Worm (Caenorhabditis elegans) whole organism, L1 larva: ENCODE data around the gene got-2.2.

Source experiments
- C04F5.9 ChIP-seq: sonication (generic microtip); optimal IDR thresholded peaks from 2 replicates; lab custom pipeline; 2016; ENCODE audit warnings: missing genetic modification characterization, missing compliant biosample characterization
- C16A3.4 ChIP-seq: fragments of 150-350 bp; optimal IDR thresholded peaks from 2 replicates; lab custom pipeline; 2014; ENCODE audit warnings: missing biosample characterization, missing genetic modification characterization
- C34B4.2 ChIP-seq: sonication (generic microtip); optimal IDR thresholded peaks from 2 replicates; lab custom pipeline; 2017; ENCODE audit warnings: mild to moderate bottlenecking, missing genetic modification characterization, missing compliant biosample characterization
- F16B12.6 ChIP-seq: fragments of 150-350 bp; optimal IDR thresholded peaks from 2 replicates; lab custom pipeline; 2014; ENCODE audit warnings: missing biosample characterization, missing genetic modification characterization
- Y116A8C.19 ChIP-seq: sonication (generic microtip); optimal IDR thresholded peaks from 2 replicates; lab custom pipeline; 2016; ENCODE audit warnings: missing compliant biosample characterization, missing genetic modification characterization, borderline replicate concordance
- aha-1 ChIP-seq: fragments of 150-350 bp; optimal IDR thresholded peaks from 2 replicates; lab custom pipeline; 2014; ENCODE audit warnings: missing biosample characterization, missing genetic modification characterization
- aly-2 ChIP-seq: fragments of 150-350 bp; optimal IDR thresholded peaks from 2 replicates; lab custom pipeline; 2014; ENCODE audit warnings: missing biosample characterization, missing genetic modification characterization
- ama-1 ChIP-seq: fragments of 150-350 bp; optimal IDR thresholded peaks from 2 replicates; lab custom pipeline; 2014
- blmp-1 ChIP-seq: fragments of 150-350 bp; optimal IDR thresholded peaks from 2 replicates; lab custom pipeline; 2014; ENCODE audit warnings: missing biosample characterization, missing genetic modification characterization
- ceh-82 ChIP-seq, 3 experiments: fragments of 150-350 bp in 1 of 3; sonication (generic microtip) in 2 of 3; optimal IDR thresholded peaks; 2 replicates each; lab custom pipeline; 2014 to 2017; ENCODE audit warnings: missing biosample characterization in 3 of 3, missing genetic modification characterization in 3 of 3
- ceh-88 ChIP-seq: fragments of 200-800 bp; sonication (Bioruptor generic); IDR thresholded peaks from 2 replicates; pipeline ENCODE4 v1.3.6; 2022; ENCODE audit warnings: missing genetic modification characterization, missing compliant biosample characterization
- ceh-90 ChIP-seq: sonication (generic microtip); optimal IDR thresholded peaks from 2 replicates; lab custom pipeline; 2016; ENCODE audit warnings: missing genetic modification characterization, missing compliant biosample characterization
- dsc-1 ChIP-seq: sonication (generic microtip); optimal IDR thresholded peaks from 2 replicates; lab custom pipeline; 2016; ENCODE audit warnings: mild to moderate bottlenecking, missing genetic modification characterization, missing compliant biosample characterization
- efl-1 ChIP-seq, 4 experiments: fragments of 150-350 bp; optimal IDR thresholded peaks in 3 of 4; peaks in 1 of 4; 1 replicate in 1 of 4; 2 replicates in 3 of 4; lab custom pipeline; 2014; ENCODE audit warnings: missing biosample characterization in 2 of 4, missing genetic modification characterization in 2 of 4, missing genetic modification reagents in 2 of 4
- egl-13 ChIP-seq: sonication (generic microtip); optimal IDR thresholded peaks from 2 replicates; lab custom pipeline; 2016; ENCODE audit warnings: missing genotype, missing genetic modification reagents, missing genetic modification characterization, missing compliant biosample characterization
- egl-27 ChIP-seq, 2 experiments: fragments of 150-350 bp in 1 of 2; sonication (generic microtip); optimal IDR thresholded peaks; 3 replicates each; lab custom pipeline; 2017 to 2018; ENCODE audit warnings: missing biosample characterization in 2 of 2, missing genetic modification characterization in 2 of 2, missing genetic modification reagents in 2 of 2
- elt-2 ChIP-seq: sonication (generic microtip); optimal IDR thresholded peaks from 2 replicates; lab custom pipeline; 2016; ENCODE audit warnings: missing genetic modification characterization, mild to moderate bottlenecking, inconsistent platforms, missing compliant biosample characterization, missing genetic modification reagents
- fkh-4 ChIP-seq: sonication (generic microtip); optimal IDR thresholded peaks from 2 replicates; lab custom pipeline; 2016; ENCODE audit warnings: missing compliant biosample characterization, missing genetic modification characterization, borderline replicate concordance
- fkh-8 ChIP-seq: sonication (generic microtip); optimal IDR thresholded peaks from 2 replicates; lab custom pipeline; 2016; ENCODE audit warnings: mild to moderate bottlenecking, missing genetic modification characterization, missing compliant biosample characterization
- fos-1 ChIP-seq: fragments of 150-350 bp; optimal IDR thresholded peaks from 2 replicates; lab custom pipeline; 2014; ENCODE audit warnings: missing biosample characterization, missing genetic modification characterization
- grh-1 ChIP-seq: fragments of 200-800 bp; sonication (Bioruptor generic); IDR thresholded peaks from 2 replicates; pipeline ENCODE4 v1.3.6; 2022; ENCODE audit warnings: missing genetic modification reagents, missing genetic modification characterization, missing compliant biosample characterization
- hlh-17 ChIP-seq: fragments of 200-800 bp; sonication (Bioruptor generic); optimal IDR thresholded peaks from 2 replicates; lab custom pipeline; 2018; ENCODE audit warnings: missing genetic modification characterization, mild to moderate bottlenecking, missing compliant biosample characterization, moderate library complexity, borderline replicate concordance
- hlh-4 ChIP-seq: sonication (generic microtip); optimal IDR thresholded peaks from 2 replicates; lab custom pipeline; 2016; ENCODE audit warnings: mild to moderate bottlenecking, missing genetic modification characterization, missing compliant biosample characterization
- isw-1 ChIP-seq: fragments of 200-800 bp; sonication (Bioruptor generic); IDR thresholded peaks from 2 replicates; pipeline ENCODE4 v1.3.6; 2022; ENCODE audit warnings: missing genetic modification characterization, missing compliant biosample characterization
- lin-13 ChIP-seq: fragments of 150-350 bp; optimal IDR thresholded peaks from 2 replicates; lab custom pipeline; 2014; ENCODE audit warnings: missing biosample characterization, missing genetic modification reagents, missing genetic modification characterization
- lin-14 ChIP-seq: fragments of 200-800 bp; sonication (Bioruptor generic); optimal IDR thresholded peaks from 2 replicates; lab custom pipeline; 2018; ENCODE audit warnings: mild to moderate bottlenecking, missing genetic modification characterization, moderate library complexity, missing compliant biosample characterization
- lin-35 ChIP-seq, 2 experiments: fragments of 150-350 bp; optimal IDR thresholded peaks; 2 replicates each; lab custom pipeline; 2014; ENCODE audit warnings: missing biosample characterization in 2 of 2, missing genetic modification characterization in 2 of 2, missing genetic modification reagents in 2 of 2
- lsy-2 ChIP-seq, 2 experiments: fragments of 150-350 bp; optimal IDR thresholded peaks; 2 replicates each; lab custom pipeline; 2014; ENCODE audit warnings: missing biosample characterization in 2 of 2, missing genetic modification characterization in 2 of 2
- mef-2 ChIP-seq: fragments of 150-350 bp; optimal IDR thresholded peaks from 2 replicates; lab custom pipeline; 2014; ENCODE audit warnings: missing biosample characterization, missing genetic modification characterization
- mep-1 ChIP-seq: fragments of 150-350 bp; optimal IDR thresholded peaks from 2 replicates; lab custom pipeline; 2014; ENCODE audit warnings: missing biosample characterization, missing genetic modification characterization
- nhr-12 ChIP-seq: sonication (generic microtip); optimal IDR thresholded peaks from 2 replicates; lab custom pipeline; 2017; ENCODE audit warnings: missing biosample characterization, missing genetic modification characterization
- nhr-20 ChIP-seq: sonication (generic microtip); optimal IDR thresholded peaks from 2 replicates; lab custom pipeline; 2016; ENCODE audit warnings: mild to moderate bottlenecking, missing genetic modification characterization, missing compliant biosample characterization
- nhr-237 ChIP-seq: fragments of 150-350 bp; optimal IDR thresholded peaks from 2 replicates; lab custom pipeline; 2014; ENCODE audit warnings: missing biosample characterization, missing genetic modification characterization
- nhr-28 ChIP-seq: fragments of 150-350 bp; optimal IDR thresholded peaks from 2 replicates; lab custom pipeline; 2014; ENCODE audit warnings: missing biosample characterization, missing genetic modification characterization
- nhr-76 ChIP-seq: sonication (generic microtip); optimal IDR thresholded peaks from 2 replicates; lab custom pipeline; 2017; ENCODE audit warnings: missing biosample characterization, missing genetic modification characterization
- nhr-77 ChIP-seq: fragments of 150-350 bp; optimal IDR thresholded peaks from 2 replicates; lab custom pipeline; 2014; ENCODE audit warnings: missing biosample characterization, missing genetic modification characterization
- nhr-85 ChIP-seq: sonication (generic microtip); peaks from one replicate; lab custom pipeline; 2016; ENCODE audit warnings: missing genetic modification characterization, inconsistent platforms, missing compliant biosample characterization
- nhr-90 ChIP-seq: sonication (generic microtip); optimal IDR thresholded peaks from 2 replicates; lab custom pipeline; 2016; ENCODE audit warnings: mild to moderate bottlenecking, missing genetic modification characterization, missing compliant biosample characterization; ENCODE audit not compliant: poor library complexity
- pqm-1 ChIP-seq: sonication (generic microtip); optimal IDR thresholded peaks from 3 replicates; lab custom pipeline; 2017; ENCODE audit warnings: missing biosample characterization, missing genetic modification characterization
- rnt-1 ChIP-seq: sonication (generic microtip); optimal IDR thresholded peaks from 2 replicates; lab custom pipeline; 2016; ENCODE audit warnings: mild to moderate bottlenecking, missing genetic modification characterization, moderate library complexity, missing compliant biosample characterization
- skn-1 ChIP-seq: fragments of 150-350 bp; optimal IDR thresholded peaks from 2 replicates; lab custom pipeline; 2014; ENCODE audit warnings: missing biosample characterization, missing genetic modification characterization
- snpc-4 ChIP-seq: fragments of 150-350 bp; optimal IDR thresholded peaks from 2 replicates; lab custom pipeline; 2014; ENCODE audit warnings: missing biosample characterization, missing genetic modification characterization
- sox-4 ChIP-seq: sonication (generic microtip); optimal IDR thresholded peaks from 2 replicates; lab custom pipeline; 2016; ENCODE audit warnings: missing genetic modification characterization, missing compliant biosample characterization
- swsn-7 ChIP-seq: sonication (generic microtip); optimal IDR thresholded peaks from 2 replicates; lab custom pipeline; 2016; ENCODE audit warnings: missing genetic modification characterization, missing compliant biosample characterization
- tbx-2 ChIP-seq: sonication (generic microtip); optimal IDR thresholded peaks from 2 replicates; lab custom pipeline; 2016; ENCODE audit warnings: missing genetic modification characterization, missing compliant biosample characterization
- unc-130 ChIP-seq: fragments of 150-350 bp; optimal IDR thresholded peaks from 2 replicates; lab custom pipeline; 2017; ENCODE audit warnings: missing biosample characterization, missing genetic modification characterization, inconsistent platforms
- unc-30 ChIP-seq: sonication (generic microtip); optimal IDR thresholded peaks from 2 replicates; lab custom pipeline; 2017; ENCODE audit warnings: missing biosample characterization, missing genetic modification characterization
- unc-98 ChIP-seq: fragments of 200-800 bp; sonication (Bioruptor generic); IDR thresholded peaks from 2 replicates; pipeline ENCODE4 v1.3.6; 2022; ENCODE audit warnings: missing genetic modification characterization, missing compliant biosample characterization
- vab-15 ChIP-seq: sonication (generic microtip); optimal IDR thresholded peaks from 2 replicates; lab custom pipeline; 2017; ENCODE audit warnings: missing genotype, mild to moderate bottlenecking, missing genetic modification characterization, missing compliant biosample characterization
- zag-1 ChIP-seq: fragments of 150-350 bp; optimal IDR thresholded peaks from 2 replicates; lab custom pipeline; 2014; ENCODE audit warnings: missing biosample characterization, missing genetic modification characterization
- zip-4 ChIP-seq: fragments of 200-800 bp; sonication (Bioruptor generic); optimal IDR thresholded peaks from 2 replicates; lab custom pipeline; 2018; ENCODE audit warnings: mild to moderate bottlenecking, missing genetic modification characterization, moderate library complexity, missing compliant biosample characterization

got-2.2 gene

ce11 chrX:6253899-6254670 lies 13.3 kb downstream of the got-2.2 start (continued):
- TF ChIP-seq tbx-2 (tag; lab: Kevin White, UChicago) (peak; percentile 45), pqm-1 (tag; lab: Kevin White, UChicago) (no peak), nhr-20 (tag; lab: Kevin White, UChicago) (peak; percentile 84), nhr-12 (no peak), ceh-82 (tag; optimal IDR thresholded peaks at IDR 0.05; lab: Kevin White, UChicago) (peak in 1 of 3 experiments; percentile 19), snpc-4 (tag; lab: Kevin White, UChicago) (no peak), mef-2 (no peak), nhr-85 (tag; lab: Kevin White, UChicago) (peak; percentile 86), ama-1 (lab: Kevin White, UChicago) (peak; percentile 86), nhr-28 (tag; lab: Kevin White, UChicago) (no peak), elt-2 (tag; lab: Kevin White, UChicago) (peak; percentile 43), vab-15 (tag; lab: Kevin White, UChicago) (no peak), rnt-1 (tag; lab: Kevin White, UChicago) (peak; percentile 82), nhr-76 (tag; lab: Kevin White, UChicago) (no peak), efl-1 (optimal IDR thresholded peaks at IDR 0.05; lab: Kevin White, UChicago) (peak; percentile 16 to 19), efl-1 (GFP tag; optimal IDR thresholded peaks at IDR 0.05 in 1 of 2; lab: Kevin White, UChicago) (peak in 1 of 2 experiments; percentile 85), mep-1 (peak; percentile 69), unc-30 (tag; lab: Kevin White, UChicago) (no peak), unc-98 (GFP tag; lab: Robert Waterston, UW) (no peak), sox-4 (tag; lab: Kevin White, UChicago) (no peak), aha-1 (tag; lab: Kevin White, UChicago) (no peak), ceh-90 (tag; lab: Kevin White, UChicago) (no peak), nhr-77 (tag; lab: Kevin White, UChicago) (peak; percentile 31), zag-1 (tag; lab: Kevin White, UChicago) (no peak), C04F5.9 (tag; lab: Kevin White, UChicago) (no peak), Y116A8C.19 (tag; lab: Kevin White, UChicago) (no peak), unc-130 (tag; lab: Kevin White, UChicago) (peak; percentile 85), lsy-2 (tag; optimal IDR thresholded peaks at IDR 0.05; lab: Kevin White, UChicago) (peak; percentile 27 to 58), isw-1 (no peak), nhr-90 (tag; lab: Kevin White, UChicago) (peak; percentile 57), grh-1 (GFP tag; lab: Robert Waterston, UW) (peak; percentile 5; the same call in 1 of the 2 replicates), swsn-7 (tag; lab: Kevin White, UChicago) (peak; percentile 54), C34B4.2 (no peak), fkh-4 (tag; lab: Kevin White, UChicago) (no peak), lin-13 (peak; percentile 43), dsc-1 (tag; lab: Kevin White, UChicago) (peak; percentile 42), F16B12.6 (no peak), C16A3.4 (tag; lab: Kevin White, UChicago) (peak; percentile 30), egl-13 (tag; lab: Kevin White, UChicago) (no peak), blmp-1 (peak; percentile 90), skn-1 (tag; lab: Kevin White, UChicago) (peak; percentile 54), ceh-88 (GFP tag; lab: Robert Waterston, UW) (peak; percentile 57; the same call in 1 of the 2 replicates), fos-1 (tag; lab: Kevin White, UChicago) (peak; percentile 58), hlh-17 (peak; percentile 35), fkh-8 (tag; lab: Kevin White, UChicago) (peak; percentile 11), nhr-237 (tag; lab: Kevin White, UChicago) (no peak), lin-14 (peak; percentile 83), aly-2 (tag; lab: Kevin White, UChicago) (no peak), hlh-4 (tag; lab: Kevin White, UChicago) (no peak), zip-4 (GFP tag; lab: Kevin White, UChicago) (peak; percentile 17), egl-27 (tag; optimal IDR thresholded peaks at IDR 0.05; lab: Kevin White, UChicago) (no peak), lin-35 (GFP tag; optimal IDR thresholded peaks at IDR 0.05; lab: Kevin White, UChicago) (peak; percentile 13 to 67)
